Worm (Caenorhabditis elegans): ENCODE measurements around the gene srbc-45.

- TF ChIP-seq mxl-2 (GFP tag; conservative IDR thresholded peaks at IDR 0.05) (no peak), unc-39 (tag; optimal IDR thresholded peaks at IDR 0.05) (no peak), ZK546.5 (tag; optimal IDR thresholded peaks at IDR 0.05) (no peak), unc-62 (GFP tag; optimal IDR thresholded peaks at IDR 0.05 in 1 of 2) (no peak), unc-62 (tag; optimal IDR thresholded peaks at IDR 0.05) (no peak), sdz-12 (GFP tag; optimal IDR thresholded peaks at IDR 0.05) (no peak), rbr-2 (tag; optimal IDR thresholded peaks at IDR 0.05) (no peak), nhr-10 (tag; optimal IDR thresholded peaks at IDR 0.05) (no peak), ztf-11 (tag; optimal IDR thresholded peaks at IDR 0.05) (no peak), gei-8 (GFP tag; optimal IDR thresholded peaks at IDR 0.05) (no peak), mxl-3 (GFP tag; optimal IDR thresholded peaks at IDR 0.05) (no peak)
These were observed at the start of gene srbc-45 for ce11 chrV:12803274-12803673.
